Worm (Caenorhabditis elegans): ENCODE measurements around the gene coq-6.
A peak's percentile ranks its signal among the peaks of the same experiment; 100 is the strongest.

coq-6 gene

DNA sequence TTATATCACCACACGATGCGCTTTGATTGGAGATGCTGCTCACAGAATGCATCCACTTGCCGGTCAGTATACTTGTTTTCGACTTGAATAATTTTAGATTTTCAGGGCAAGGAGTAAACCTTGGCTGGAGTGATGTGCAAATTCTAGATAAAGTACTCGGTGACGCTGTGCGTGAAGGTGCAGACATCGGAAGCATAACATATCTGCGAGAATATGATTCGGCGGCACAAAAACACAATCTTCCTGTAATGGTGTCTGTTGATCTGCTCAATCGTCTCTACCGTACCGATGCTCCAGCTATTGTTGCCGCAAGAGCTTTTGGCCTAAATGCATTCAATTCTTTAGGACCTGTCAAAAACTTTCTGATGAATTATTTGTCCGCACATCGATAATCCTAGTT, 1.9 kb downstream of the coq-6 start:
- no peak for TF ChIP-seq nhr-77 (tag; optimal IDR thresholded peaks at IDR 0.05)
- TF ChIP-seq mdt-29 (GFP tag; IDR thresholded peaks at IDR 0.05), result no peak
- no peak for TF ChIP-seq Y75B8A.6 (GFP tag; IDR thresholded peaks at IDR 0.05)
- TF ChIP-seq saeg-2 (GFP tag; IDR thresholded peaks at IDR 0.05), result no peak
- TF ChIP-seq zip-2 (tag; optimal IDR thresholded peaks at IDR 0.05), result no peak
- no peak for TF ChIP-seq ctbp-1 (GFP tag; IDR thresholded peaks at IDR 0.05)
- no peak for TF ChIP-seq pha-4 (GFP tag; IDR thresholded peaks at IDR 0.05)
- no peak for TF ChIP-seq pha-4 (tag; optimal IDR thresholded peaks at IDR 0.05)
- TF ChIP-seq spr-1 (tag; optimal IDR thresholded peaks at IDR 0.05), result no peak
- TF ChIP-seq nhr-111 (GFP tag; optimal IDR thresholded peaks at IDR 0.05), result no peak
- TF ChIP-seq nhr-41 (GFP tag; IDR thresholded peaks at IDR 0.05), result no peak
- TF ChIP-seq ama-1 (optimal IDR thresholded peaks at IDR 0.05), result peak; percentile 96
- TF ChIP-seq mdl-1 (tag; optimal IDR thresholded peaks at IDR 0.05), result no peak
- TF ChIP-seq unc-39 (tag; optimal IDR thresholded peaks at IDR 0.05), result no peak
- TF ChIP-seq nhr-48 (tag; optimal IDR thresholded peaks at IDR 0.05), result no peak
- no peak for TF ChIP-seq nhr-76 (tag; optimal IDR thresholded peaks at IDR 0.05)
- peak in 1 of 2 experiments; percentile 41 for TF ChIP-seq lsy-2 (tag; optimal IDR thresholded peaks at IDR 0.05)
- no peak for TF ChIP-seq spr-3 (GFP tag; optimal IDR thresholded peaks at IDR 0.05)
- TF ChIP-seq dmd-6 (GFP tag; IDR thresholded peaks at IDR 0.05), result no peak
- no peak for TF ChIP-seq ZK546.5 (tag; optimal IDR thresholded peaks at IDR 0.05)
- TF ChIP-seq F26F4.8 (GFP tag; conservative IDR thresholded peaks at IDR 0.05), result 0 out of 2 replicates have a peak, but pooled peaks have one; percentile 31
- peak; percentile 24 for TF ChIP-seq nhr-25 (tag; optimal IDR thresholded peaks at IDR 0.05; ENCODE audit: borderline replicate concordance, insufficient read depth)
- no peak for TF ChIP-seq lin-39 (tag; optimal IDR thresholded peaks at IDR 0.05)
- TF ChIP-seq dmd-9 (GFP tag; IDR thresholded peaks at IDR 0.05), result 0 out of 2 replicates have a peak, but pooled peaks have one; percentile 14
- no peak for TF ChIP-seq zfp-2 (tag; optimal IDR thresholded peaks at IDR 0.05)
- peak; percentile 23 for TF ChIP-seq T20F7.1 (GFP tag; optimal IDR thresholded peaks at IDR 0.05)
- TF ChIP-seq zfp-3 (GFP tag; conservative IDR thresholded peaks at IDR 0.05), result no peak; the same call in 1 of the 2 replicates
- no peak for TF ChIP-seq gei-8 (GFP tag; optimal IDR thresholded peaks at IDR 0.05)
- TF ChIP-seq hlh-11 (tag; optimal IDR thresholded peaks at IDR 0.05), result peak; percentile 6
- TF ChIP-seq dmd-8 (GFP tag; IDR thresholded peaks at IDR 0.05), result 0 out of 2 replicates have a peak, but pooled peaks have one; percentile 36
- TF ChIP-seq sdz-12 (GFP tag; optimal IDR thresholded peaks at IDR 0.05), result peak; percentile 31
- TF ChIP-seq ceh-20 (GFP tag; IDR thresholded peaks at IDR 0.05), result no peak
- TF ChIP-seq skn-1 (tag; optimal IDR thresholded peaks at IDR 0.05), result no peak
- 0 out of 2 replicates have a peak, but pooled peaks have one; percentile 22 for TF ChIP-seq lin-29 (GFP tag; IDR thresholded peaks at IDR 0.05)
- TF ChIP-seq nhr-28 (tag; optimal IDR thresholded peaks at IDR 0.05), result no peak
- TF ChIP-seq php-3 (GFP tag; IDR thresholded peaks at IDR 0.05), result no peak
- TF ChIP-seq snpc-4 (tag; optimal IDR thresholded peaks at IDR 0.05), result no peak
- TF ChIP-seq D1046.2 (GFP tag; IDR thresholded peaks at IDR 0.05), result peak; percentile 48; the same call in 1 of the 2 replicates
- peak; percentile 86 for TF ChIP-seq T26A8.4 (GFP tag; IDR thresholded peaks at IDR 0.05)
- no peak for TF ChIP-seq arid-1 (GFP tag; conservative IDR thresholded peaks at IDR 0.05)
- TF ChIP-seq egl-27 (tag; optimal IDR thresholded peaks at IDR 0.05), result no peak
- TF ChIP-seq nhr-102 (tag; optimal IDR thresholded peaks at IDR 0.05), result peak; percentile 59
- TF ChIP-seq F44E2.7 (GFP tag; IDR thresholded peaks at IDR 0.05), result no peak
- TF ChIP-seq ztf-7 (tag; optimal IDR thresholded peaks at IDR 0.05), result no peak
- no peak for TF ChIP-seq Y5F2A.4 (GFP tag; optimal IDR thresholded peaks at IDR 0.05)
- no peak for TF ChIP-seq ceh-32 (tag; optimal IDR thresholded peaks at IDR 0.05; ENCODE audit: poor library complexity)
- no peak for TF ChIP-seq R02D3.7 (tag; optimal IDR thresholded peaks at IDR 0.05)
- TF ChIP-seq nhr-11 (tag; optimal IDR thresholded peaks at IDR 0.05), result no peak
- TF ChIP-seq F37D6.2 (tag; optimal IDR thresholded peaks at IDR 0.05), result no peak
- no peak for TF ChIP-seq tag-97 (GFP tag; IDR thresholded peaks at IDR 0.05)
- peak; percentile 52 for TF ChIP-seq mep-1 (tag; optimal IDR thresholded peaks at IDR 0.05)
- TF ChIP-seq nhr-237 (tag; optimal IDR thresholded peaks at IDR 0.05), result no peak

Measured in whole organism, L4 larva.